Fruit fly (Drosophila melanogaster): Measurements from ENCODE around the gene CG15042.

CG15042 gene

DNA sequence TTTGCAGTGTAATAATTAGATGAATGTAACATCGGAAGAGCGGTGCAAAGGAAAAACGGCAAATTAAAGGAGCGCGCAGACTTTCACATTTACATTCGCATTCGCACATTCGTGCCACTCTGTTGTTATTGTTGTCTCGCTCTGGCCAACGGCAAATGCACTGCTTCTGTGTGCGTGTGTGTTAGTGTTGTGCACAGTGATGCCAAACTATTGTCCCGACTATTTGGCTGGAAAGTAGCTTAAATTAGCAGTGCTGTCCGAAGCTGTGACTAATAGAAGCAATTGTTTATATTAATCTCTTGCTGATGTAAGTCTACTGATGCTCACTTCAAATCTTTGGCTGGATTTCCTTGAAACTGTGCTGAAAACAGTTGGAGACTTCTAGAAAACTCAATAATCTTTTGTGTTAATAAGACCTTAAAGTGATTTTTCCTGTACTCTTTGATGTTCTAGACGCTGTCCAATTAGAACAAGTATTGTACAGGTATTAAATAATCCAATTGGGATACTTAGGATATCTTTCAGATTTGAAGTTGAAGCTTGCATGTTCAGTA lies 12.0 kb downstream of the CG15042 start (continued):
- no peak for TF ChIP-seq BEAF-32 (GFP tag; optimal IDR thresholded peaks at IDR 0.05)
- no peak for TF ChIP-seq CG18619 (GFP tag; optimal IDR thresholded peaks at IDR 0.05)
- no peak for TF ChIP-seq crol (GFP tag; IDR thresholded peaks at IDR 0.05)
- TF ChIP-seq H2.0 (GFP tag; IDR thresholded peaks at IDR 0.05): no peak
- TF ChIP-seq CG15479 (GFP tag; optimal IDR thresholded peaks at IDR 0.05): no peak
- TF ChIP-seq CG15011 (GFP tag; optimal IDR thresholded peaks at IDR 0.05): no peak
- no peak for TF ChIP-seq HLH4C (GFP tag; IDR thresholded peaks at IDR 0.05; ENCODE audit: partially characterized antibody)

DNA sequence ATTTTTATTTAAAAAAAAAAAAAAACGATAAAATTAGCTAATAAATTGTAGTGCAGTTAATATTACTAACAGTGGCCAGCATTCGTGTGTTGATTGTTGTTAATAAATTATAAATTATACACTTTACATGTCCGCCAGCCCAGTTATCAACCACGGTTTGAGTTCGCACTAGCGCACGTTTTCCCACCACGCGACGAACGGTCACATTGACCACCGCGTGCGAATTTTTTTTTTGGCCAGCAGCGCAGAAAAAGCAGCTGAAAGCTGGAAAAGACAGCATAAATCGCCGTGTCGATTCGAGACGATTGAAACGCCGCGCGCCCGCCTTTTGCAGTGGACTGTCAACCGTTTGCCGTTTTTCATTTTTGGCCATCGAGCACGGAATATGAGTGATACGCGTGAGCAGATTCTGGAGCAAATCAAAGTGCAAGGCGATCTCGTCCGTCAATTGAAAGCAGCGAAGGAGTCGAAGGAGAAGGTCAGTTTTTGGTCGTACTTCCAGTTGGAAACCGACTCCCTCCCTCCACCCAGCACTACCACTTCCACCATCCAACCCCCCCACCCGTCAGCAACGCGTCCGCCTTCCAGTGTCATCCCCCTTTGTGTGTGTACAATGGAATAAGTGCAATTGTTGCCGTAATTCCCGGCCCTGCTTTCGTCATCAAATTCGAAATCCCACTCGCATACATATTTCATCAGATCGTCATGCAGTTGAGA lies 12.7 kb downstream of the CG15042 start, which contains the start of the genes Bx and HisRS:
Gene Bx (plus strand): TSS at position 224 of the 717 bp plus-strand sequence.
Gene HisRS (plus strand): TSS at position 224 of the 717 bp plus-strand sequence.
- TF ChIP-seq wdn (GFP tag; IDR thresholded peaks at IDR 0.05) (no peak), MESR4 (GFP tag; optimal IDR thresholded peaks at IDR 0.05) (peak; percentile 9), Mad (GFP tag; optimal IDR thresholded peaks at IDR 0.05) (peak; percentile 20), CG6765 (GFP tag; optimal IDR thresholded peaks at IDR 0.05) (no peak), Atf3 (GFP tag; optimal IDR thresholded peaks at IDR 0.05) (no peak), al (GFP tag; IDR thresholded peaks at IDR 0.05) (peak; percentile 17; the same call in 1 of the 2 replicates), CG12744 (GFP tag; optimal IDR thresholded peaks at IDR 0.05) (no peak), zfh1 (GFP tag; IDR thresholded peaks at IDR 0.05) (no peak), CG1603 (tag; optimal IDR thresholded peaks at IDR 0.05) (peak; percentile 66), schlank (tag; optimal IDR thresholded peaks at IDR 0.05) (no peak), ftz-f1 (GFP tag; optimal IDR thresholded peaks at IDR 0.05) (peak; percentile 38), Vsx1 (GFP tag; optimal IDR thresholded peaks at IDR 0.05) (no peak), oc (tag; optimal IDR thresholded peaks at IDR 0.05) (no peak), Atf-2 (GFP tag; optimal IDR thresholded peaks at IDR 0.05) (no peak), YL-1 (GFP tag; optimal IDR thresholded peaks at IDR 0.05) (peak; percentile 19), grau (tag; optimal IDR thresholded peaks at IDR 0.05) (no peak), org-1 (GFP tag; optimal IDR thresholded peaks at IDR 0.05) (no peak), Gsc (GFP tag; IDR thresholded peaks at IDR 0.05) (no peak), CG6854 (GFP tag; optimal IDR thresholded peaks at IDR 0.05) (no peak), pros (GFP tag; optimal IDR thresholded peaks at IDR 0.05) (peak; percentile 29), p53 (GFP tag; optimal IDR thresholded peaks at IDR 0.05) (no peak), CG1832 (GFP tag; optimal IDR thresholded peaks at IDR 0.05) (no peak), lab (GFP tag; optimal IDR thresholded peaks at IDR 0.05) (no peak), Abd-B (GFP tag; optimal IDR thresholded peaks at IDR 0.05) (peak; percentile 19), D (optimal IDR thresholded peaks at IDR 0.05) (peak; percentile 74), D (GFP tag; optimal IDR thresholded peaks at IDR 0.05) (no peak), NfI (GFP tag; optimal IDR thresholded peaks at IDR 0.05) (no peak), ac (GFP tag; optimal IDR thresholded peaks at IDR 0.05) (no peak), Trl (optimal IDR thresholded peaks at IDR 0.05) (no peak), Trl (GFP tag; optimal IDR thresholded peaks at IDR 0.05) (no peak), CG16815 (GFP tag; optimal IDR thresholded peaks at IDR 0.05) (no peak), sqz (GFP tag; optimal IDR thresholded peaks at IDR 0.05) (peak; percentile 94), CG34422 (GFP tag; IDR thresholded peaks at IDR 0.05) (peak; percentile 19; the same call in 1 of the 3 replicates), abd-A (tag; optimal IDR thresholded peaks at IDR 0.05) (no peak), repo (GFP tag; optimal IDR thresholded peaks at IDR 0.05) (no peak), Xbp1 (GFP tag; optimal IDR thresholded peaks at IDR 0.05) (no peak), trem (tag; optimal IDR thresholded peaks at IDR 0.05) (peak; percentile 9), Bdp1 (GFP tag; optimal IDR thresholded peaks at IDR 0.05) (no peak), Lhr (GFP tag; optimal IDR thresholded peaks at IDR 0.05) (peak; percentile 73), B-H2 (GFP tag; optimal IDR thresholded peaks at IDR 0.05) (peak; percentile 21), CG5245 (GFP tag; optimal IDR thresholded peaks at IDR 0.05) (no peak)
